Worm (Caenorhabditis elegans) whole organism, L3 larva: ENCODE results near the gene F47D12.7.

ENCODE experiments used
- R02D3.7 ChIP-seq: fragments of 150-350 bp; optimal IDR thresholded peaks from 2 replicates; lab custom pipeline; 2014; ENCODE audit warnings: missing biosample characterization, missing genetic modification characterization
- aly-2 ChIP-seq: fragments of 150-350 bp; optimal IDR thresholded peaks from 2 replicates; lab custom pipeline; 2014; ENCODE audit warnings: missing biosample characterization, missing genetic modification characterization
- ceh-28 ChIP-seq: fragments of 150-350 bp; optimal IDR thresholded peaks from 2 replicates; lab custom pipeline; 2014; ENCODE audit warnings: missing biosample characterization, missing genetic modification reagents, missing genetic modification characterization
- ceh-82 ChIP-seq: fragments of 150-350 bp; optimal IDR thresholded peaks from 2 replicates; lab custom pipeline; 2014; ENCODE audit warnings: missing biosample characterization, missing genetic modification characterization
- egl-5 ChIP-seq: fragments of 150-350 bp; optimal IDR thresholded peaks from 2 replicates; lab custom pipeline; 2017; ENCODE audit warnings: missing biosample characterization, missing genetic modification reagents, missing genetic modification characterization, inconsistent platforms
- elt-1 ChIP-seq: fragments of 150-350 bp; optimal IDR thresholded peaks from 2 replicates; lab custom pipeline; 2014; ENCODE audit warnings: missing biosample characterization, missing genetic modification characterization
- elt-2 ChIP-seq: sonication (generic microtip); optimal IDR thresholded peaks from 2 replicates; lab custom pipeline; 2016; ENCODE audit warnings: missing genetic modification reagents, mild to moderate bottlenecking, missing genetic modification characterization, missing compliant biosample characterization
- eor-1 ChIP-seq, 2 experiments: fragments of 150-350 bp; optimal IDR thresholded peaks; 2 replicates each; lab custom pipeline; 2014 to 2018; ENCODE audit warnings: missing biosample characterization in 2 of 2, missing genetic modification characterization in 2 of 2
- fkh-10 ChIP-seq: sonication (generic microtip); optimal IDR thresholded peaks from 2 replicates; lab custom pipeline; 2017; ENCODE audit warnings: missing biosample characterization, missing genetic modification reagents, missing genetic modification characterization
- lin-39 ChIP-seq: fragments of 150-350 bp; optimal IDR thresholded peaks from 2 replicates; lab custom pipeline; 2018; ENCODE audit warnings: missing biosample characterization, missing genetic modification reagents, missing genetic modification characterization
- lsy-12 ChIP-seq: sonication (generic microtip); optimal IDR thresholded peaks from 2 replicates; lab custom pipeline; 2016; ENCODE audit warnings: mild to moderate bottlenecking, missing genetic modification characterization, missing compliant biosample characterization
- mdl-1 ChIP-seq: fragments of 150-350 bp; optimal IDR thresholded peaks from 2 replicates; lab custom pipeline; 2014; ENCODE audit warnings: missing biosample characterization, missing genetic modification characterization
- nfya-1 ChIP-seq: sonication (generic microtip); optimal IDR thresholded peaks from 2 replicates; lab custom pipeline; 2017; ENCODE audit warnings: missing genetic modification characterization, mild to moderate bottlenecking, missing compliant biosample characterization, antibody characterized with exemption, moderate library complexity; ENCODE audit not compliant: insufficient read depth
- nhr-11 ChIP-seq: fragments of 150-350 bp; optimal IDR thresholded peaks from 2 replicates; lab custom pipeline; 2014; ENCODE audit warnings: missing biosample characterization, missing genetic modification characterization
- nhr-23 ChIP-seq: fragments of 150-350 bp; optimal IDR thresholded peaks from 2 replicates; lab custom pipeline; 2014; ENCODE audit warnings: missing biosample characterization, missing genetic modification reagents, missing genetic modification characterization
- nhr-237 ChIP-seq: fragments of 150-350 bp; optimal IDR thresholded peaks from 2 replicates; lab custom pipeline; 2014; ENCODE audit warnings: missing biosample characterization, missing genetic modification characterization
- nhr-25 ChIP-seq: sonication (generic microtip); optimal IDR thresholded peaks from 2 replicates; lab custom pipeline; 2017; ENCODE audit warnings: missing biosample characterization, missing genetic modification characterization
- nhr-28 ChIP-seq: fragments of 150-350 bp; optimal IDR thresholded peaks from 2 replicates; lab custom pipeline; 2014; ENCODE audit warnings: missing biosample characterization, missing genetic modification characterization
- nhr-43 ChIP-seq: sonication (generic microtip); optimal IDR thresholded peaks from 2 replicates; lab custom pipeline; 2016; ENCODE audit warnings: mild to moderate bottlenecking, missing genetic modification characterization, missing compliant biosample characterization; ENCODE audit not compliant: poor library complexity, severe bottlenecking
- nhr-67 ChIP-seq: fragments of 150-350 bp; optimal IDR thresholded peaks from 2 replicates; lab custom pipeline; 2014; ENCODE audit warnings: missing biosample characterization, missing genetic modification characterization
- nhr-76 ChIP-seq: fragments of 150-350 bp; sonication (generic microtip); optimal IDR thresholded peaks from 5 replicates; lab custom pipeline; 2014; ENCODE audit warnings: missing biosample characterization, missing genetic modification characterization
- nhr-77 ChIP-seq: fragments of 150-350 bp; optimal IDR thresholded peaks from 2 replicates; lab custom pipeline; 2014; ENCODE audit warnings: missing biosample characterization, missing genetic modification characterization
- pha-4 ChIP-seq: fragments of 150-350 bp; optimal IDR thresholded peaks from 2 replicates; lab custom pipeline; 2014; ENCODE audit warnings: missing biosample characterization, missing genetic modification reagents, missing genetic modification characterization
- pqm-1 ChIP-seq: fragments of 150-350 bp; optimal IDR thresholded peaks from 2 replicates; lab custom pipeline; 2017; ENCODE audit warnings: missing biosample characterization, missing genetic modification characterization, inconsistent platforms
- skn-1 ChIP-seq: fragments of 150-350 bp; optimal IDR thresholded peaks from 2 replicates; lab custom pipeline; 2014; ENCODE audit warnings: missing biosample characterization, missing genetic modification characterization
- snpc-4 ChIP-seq: fragments of 150-350 bp; optimal IDR thresholded peaks from 2 replicates; lab custom pipeline; 2014; ENCODE audit warnings: missing biosample characterization, missing genetic modification characterization
- unc-39 ChIP-seq: sonication (generic microtip); optimal IDR thresholded peaks from 4 replicates; lab custom pipeline; 2017; ENCODE audit warnings: missing biosample characterization, missing genetic modification characterization
- unc-62 ChIP-seq: fragments of 150-350 bp; sonication (generic microtip); optimal IDR thresholded peaks from 4 replicates; lab custom pipeline; 2014; ENCODE audit warnings: missing biosample characterization, missing genetic modification reagents, missing genetic modification characterization
- zag-1 ChIP-seq: fragments of 150-350 bp; optimal IDR thresholded peaks from 2 replicates; lab custom pipeline; 2014; ENCODE audit warnings: missing biosample characterization, missing genetic modification characterization
- ztf-11 ChIP-seq: fragments of 150-350 bp; optimal IDR thresholded peaks from 2 replicates; lab custom pipeline; 2014; ENCODE audit warnings: missing biosample characterization, missing genetic modification characterization
- ztf-4 ChIP-seq: fragments of 150-350 bp; optimal IDR thresholded peaks from 2 replicates; lab custom pipeline; 2014; ENCODE audit warnings: missing biosample characterization, missing genetic modification characterization

F47D12.7 gene

DNA sequence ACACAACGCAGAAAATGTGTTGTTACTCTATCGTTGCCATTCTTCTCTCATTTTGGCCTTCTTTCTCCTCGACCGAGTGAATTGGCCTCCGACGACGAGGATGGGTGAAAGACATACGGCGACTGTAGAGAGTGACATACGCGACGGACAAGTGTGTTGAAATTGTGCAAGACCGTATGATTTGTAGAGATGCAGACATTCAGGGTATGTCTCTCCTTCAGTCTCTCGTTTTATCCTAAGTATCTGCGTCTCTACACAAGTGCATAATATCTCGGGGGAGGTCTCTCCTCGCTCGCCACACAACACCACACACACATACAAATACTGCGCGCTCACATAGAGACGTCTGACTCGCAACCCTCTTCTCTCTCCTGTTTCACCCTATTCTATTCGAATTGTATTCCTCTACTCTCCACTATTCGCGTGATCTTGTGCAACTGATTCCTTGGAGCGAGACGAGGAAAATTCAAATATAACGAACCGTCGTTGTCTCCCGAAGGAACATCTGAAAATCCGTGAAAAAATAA is 15.7 kb downstream of the F47D12.7 start, which contains the start of gene hmg-1.2 (continued):
- TF ChIP-seq snpc-4 (tag; lab: Kevin White, UChicago) (peak; percentile 65), nhr-25 (tag; lab: Kevin White, UChicago) (peak; percentile 87), lin-39 (tag; lab: Kevin White, UChicago) (peak; percentile 70), nhr-77 (tag; lab: Kevin White, UChicago) (peak; percentile 2), nhr-28 (tag; lab: Kevin White, UChicago) (no peak), mdl-1 (no peak)

DNA sequence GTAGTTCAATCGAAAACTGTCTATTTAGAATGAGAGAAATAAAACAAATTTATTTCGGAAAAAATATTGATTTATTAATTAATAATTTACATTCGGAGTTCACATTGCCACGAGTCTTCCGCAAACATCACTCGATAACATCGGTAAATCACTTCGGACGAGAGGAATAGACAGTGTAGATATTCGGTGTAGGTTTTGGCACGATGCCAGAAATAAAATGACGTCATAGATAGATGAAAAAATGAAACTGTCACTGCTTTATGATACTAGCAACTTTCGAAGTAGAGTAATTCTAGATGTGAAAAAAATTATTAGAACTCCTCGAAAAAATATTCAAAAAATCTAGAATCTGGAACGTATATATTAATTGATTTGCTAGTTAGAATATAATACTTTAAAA is 16.4 kb downstream of the F47D12.7 start:
- no peak for TF ChIP-seq lin-39 (tag; lab: Kevin White, UChicago)
- TF ChIP-seq pqm-1 (tag; lab: Kevin White, UChicago): no peak
- TF ChIP-seq aly-2: no peak
- TF ChIP-seq nhr-76 (tag; lab: Kevin White, UChicago): no peak

ce11 chrIII:6278301-6278827 is 17.5 kb downstream of the F47D12.7 start, which contains the start of gene C18F10.7:
TSS of gene C18F10.7 (minus strand) at chrIII:6278351.
- TF ChIP-seq unc-39 (no peak), mdl-1 (peak; percentile 78), nhr-237 (tag; lab: Kevin White, UChicago) (no peak), pha-4 (tag; lab: Kevin White, UChicago) (peak; percentile 62), ceh-82 (tag; lab: Kevin White, UChicago) (peak; percentile 14), ceh-28 (peak; percentile 59), elt-2 (peak; percentile 44), skn-1 (peak; percentile 3), nhr-43 (tag; lab: Kevin White, UChicago) (peak; percentile 22), nfya-1 (tag; lab: Kevin White, UChicago) (peak; percentile 73), ztf-4 (no peak), nhr-23 (peak; percentile 6), R02D3.7 (peak; percentile 21), unc-62 (no peak)

ce11 chrIII:6272868-6273267 is 23.0 kb downstream of the F47D12.7 start, which contains the start of gene C18F10.2:
TSS of gene C18F10.2 (plus strand) at chrIII:6273168.
- TF ChIP-seq ztf-11: no peak
- no peak for TF ChIP-seq elt-1
- TF ChIP-seq nhr-76 (tag; lab: Kevin White, UChicago): no peak
- no peak for TF ChIP-seq pqm-1 (tag; lab: Kevin White, UChicago)
- no peak for TF ChIP-seq nhr-43 (tag; lab: Kevin White, UChicago)
- TF ChIP-seq skn-1: no peak
- no peak for TF ChIP-seq R02D3.7
- TF ChIP-seq nhr-11 (tag; lab: Kevin White, UChicago): no peak
- no peak for TF ChIP-seq pha-4 (tag; lab: Kevin White, UChicago)
- no peak for TF ChIP-seq aly-2

- TF ChIP-seq fkh-10 (no peak), nhr-67 (tag; lab: Kevin White, UChicago) (no peak), egl-5 (no peak), nhr-76 (tag; lab: Kevin White, UChicago) (no peak), aly-2 (no peak)
These were observed 25.5 kb downstream of the F47D12.7 start, which contains the start of gene srg-3 for ce11 chrIII:6270277-6270676. TSS of gene srg-3 (minus strand) at chrIII:6270377.

- TF ChIP-seq zag-1 (tag; lab: Kevin White, UChicago) (no peak), ztf-11 (no peak), nhr-28 (tag; lab: Kevin White, UChicago) (no peak), skn-1 (no peak)
These were observed 27.8 kb downstream of the F47D12.7 start, which contains the start of gene srg-7 for ce11 chrIII:6268061-6268460. TSS of gene srg-7 (minus strand) at chrIII:6268161.

DNA sequence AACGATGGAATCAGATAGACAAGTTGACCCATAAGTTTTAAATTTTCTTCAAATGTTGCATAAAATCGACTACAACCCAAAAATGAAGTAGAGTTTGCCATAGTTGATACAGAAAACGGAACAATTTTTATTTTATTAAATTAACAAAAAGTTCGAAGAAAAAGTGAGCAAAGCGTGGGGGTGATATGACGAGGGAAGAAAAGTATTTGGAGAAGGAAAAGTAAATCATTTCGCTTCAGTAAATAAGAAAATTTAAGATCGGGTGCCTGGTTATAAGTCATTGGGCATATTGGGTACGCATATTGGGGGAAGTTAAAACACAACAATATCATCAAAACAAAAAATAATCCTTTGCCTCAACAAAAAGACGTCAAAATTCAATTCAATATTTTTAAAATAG is 29.9 kb downstream of the F47D12.7 start, which contains the start of gene srg-6:
Gene srg-6 (minus strand): TSS at position 101 of the 400 bp plus-strand sequence.
- TF ChIP-seq eor-1 (tag; optimal IDR thresholded peaks at IDR 0.05; lab: Kevin White, UChicago) (no peak), fkh-10 (no peak), ztf-4 (no peak), lsy-12 (tag; lab: Kevin White, UChicago) (no peak), unc-39 (no peak)
